Worm (Caenorhabditis elegans): Measurements from ENCODE around the gene ZK813.4.

ce11 chrX:3451122-3451521 lies 21.2 kb upstream of the ZK813.4 start, which contains the start of gene ZK813.5:
- TF ChIP-seq pha-4 (tag; optimal IDR thresholded peaks at IDR 0.05) (no peak), ama-1 (optimal IDR thresholded peaks at IDR 0.05) (no peak), ama-1 (GFP tag; optimal IDR thresholded peaks at IDR 0.05) (no peak), hlh-12 (tag; optimal IDR thresholded peaks at IDR 0.05) (no peak), repo-1 (tag; optimal IDR thresholded peaks at IDR 0.05) (no peak), akir-1 (GFP tag; optimal IDR thresholded peaks at IDR 0.05) (no peak), snpc-4 (GFP tag; optimal IDR thresholded peaks at IDR 0.05) (no peak), snpc-4 (tag; optimal IDR thresholded peaks at IDR 0.05) (no peak), nhr-179 (tag; optimal IDR thresholded peaks at IDR 0.05) (no peak), attf-5 (GFP tag; optimal IDR thresholded peaks at IDR 0.05) (no peak), mcd-1 (GFP tag; IDR thresholded peaks at IDR 0.05) (no peak), F33H1.4 (GFP tag; IDR thresholded peaks at IDR 0.05) (no peak), ceh-91 (GFP tag; IDR thresholded peaks at IDR 0.05) (no peak), ccch-3 (GFP tag; optimal IDR thresholded peaks at IDR 0.05) (no peak), efl-1 (GFP tag; optimal IDR thresholded peaks at IDR 0.05) (no peak), unc-130 (GFP tag; optimal IDR thresholded peaks at IDR 0.05) (no peak)

All from whole organism, young adult.